Worm (Caenorhabditis elegans): ENCODE data around the gene C03B1.6.

DNA sequence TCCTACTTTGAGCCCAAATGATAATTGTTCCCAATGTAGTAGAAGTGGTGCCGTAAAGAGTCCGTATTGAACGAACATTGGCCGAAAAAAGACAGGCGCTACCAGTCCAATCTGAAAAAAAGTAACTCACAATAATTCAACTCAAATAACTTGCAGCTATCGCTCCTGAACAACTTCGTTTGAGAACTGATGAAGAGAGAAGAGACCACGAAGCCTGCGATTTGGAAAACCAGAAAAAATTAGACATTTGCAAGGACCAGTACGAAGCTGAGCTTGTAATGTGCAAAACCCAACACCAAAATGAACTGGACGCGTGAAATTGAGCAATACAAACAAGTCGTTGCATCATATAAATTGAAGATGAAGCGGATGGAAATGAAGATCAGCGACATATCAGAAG is 24.3 kb downstream of the C03B1.6 start, which contains the start of gene C03B1.1:
- no peak for TF ChIP-seq fkh-10 (GFP tag; optimal IDR thresholded peaks at IDR 0.05)
- TF ChIP-seq isw-1 (GFP tag; IDR thresholded peaks at IDR 0.05): no peak
- no peak for TF ChIP-seq snpc-4 (tag; optimal IDR thresholded peaks at IDR 0.05)
- TF ChIP-seq ztf-4 (tag; optimal IDR thresholded peaks at IDR 0.05): no peak
- no peak for TF ChIP-seq nhr-11 (tag; optimal IDR thresholded peaks at IDR 0.05)
- no peak for TF ChIP-seq ceh-82 (tag; optimal IDR thresholded peaks at IDR 0.05)
- no peak for TF ChIP-seq mdl-1 (tag; optimal IDR thresholded peaks at IDR 0.05)
- TF ChIP-seq ama-1 (optimal IDR thresholded peaks at IDR 0.05): no peak
- TF ChIP-seq lin-13 (GFP tag; optimal IDR thresholded peaks at IDR 0.05): no peak
- no peak for TF ChIP-seq swsn-7 (tag; optimal IDR thresholded peaks at IDR 0.05)
- TF ChIP-seq ceh-63 (GFP tag; optimal IDR thresholded peaks at IDR 0.05): no peak
- no peak for TF ChIP-seq unc-86 (tag; optimal IDR thresholded peaks at IDR 0.05)
- no peak for TF ChIP-seq lsy-2 (tag; optimal IDR thresholded peaks at IDR 0.05)
